Fruit fly (Drosophila melanogaster): ENCODE measurements around the gene CG3699.

CG3699 gene

DNA sequence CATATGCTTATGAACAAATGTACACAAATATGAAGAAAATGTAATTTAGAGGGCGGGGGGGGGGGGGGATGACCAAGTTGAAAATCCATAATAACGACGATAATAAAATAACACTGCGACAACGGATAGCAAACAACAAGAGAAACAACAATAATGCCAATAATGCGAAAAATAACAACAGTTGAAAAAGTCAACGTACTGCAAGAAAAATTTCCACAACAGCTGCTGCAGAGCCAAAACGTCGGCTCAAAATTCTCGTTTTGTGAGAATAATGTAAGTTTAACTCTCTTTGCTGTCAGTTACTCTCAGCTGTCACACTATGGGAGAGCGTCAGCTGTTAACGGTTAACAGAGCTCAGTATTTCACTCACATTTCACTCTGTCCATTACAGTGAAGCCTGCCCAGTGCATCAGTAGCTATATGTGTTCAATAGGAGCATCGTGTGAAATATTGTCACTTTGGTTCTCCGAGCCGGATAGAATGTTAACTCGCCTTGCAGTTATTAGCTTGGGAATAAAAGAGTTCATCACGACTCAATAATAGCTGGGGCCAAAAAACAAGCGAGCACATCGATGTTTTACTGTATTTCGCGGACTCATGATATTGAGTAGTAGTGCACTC, 46.5 kb downstream of the CG3699 start (continued):
- TF ChIP-seq pros (GFP tag; optimal IDR thresholded peaks at IDR 0.05): no peak
- TF ChIP-seq toy (GFP tag; IDR thresholded peaks at IDR 0.05): no peak
- peak; percentile 30 for TF ChIP-seq B-H2 (GFP tag; optimal IDR thresholded peaks at IDR 0.05)
- no peak for TF ChIP-seq unc-4 (GFP tag; IDR thresholded peaks at IDR 0.05; ENCODE audit: partially characterized antibody)
- peak; percentile 83 for TF ChIP-seq sisA (GFP tag; IDR thresholded peaks at IDR 0.05)
- peak; percentile 78 for TF ChIP-seq shn (GFP tag; optimal IDR thresholded peaks at IDR 0.05)
- TF ChIP-seq CG12155 (GFP tag; optimal IDR thresholded peaks at IDR 0.05): peak; percentile 67
- TF ChIP-seq Ada2b (GFP tag; IDR thresholded peaks at IDR 0.05): peak; percentile 83
- peak; percentile 60 for TF ChIP-seq Six4 (GFP tag; optimal IDR thresholded peaks at IDR 0.05)
- peak; percentile 51 for TF ChIP-seq CG1233 (GFP tag; optimal IDR thresholded peaks at IDR 0.05)
- peak; percentile 33; the same call in 1 of the 2 replicates for TF ChIP-seq Adf1 (GFP tag; IDR thresholded peaks at IDR 0.05)
- TF ChIP-seq dpn (GFP tag; optimal IDR thresholded peaks at IDR 0.05): peak; percentile 75 to 91
- peak; percentile 81 for TF ChIP-seq CrebB (tag; optimal IDR thresholded peaks at IDR 0.05)

DNA sequence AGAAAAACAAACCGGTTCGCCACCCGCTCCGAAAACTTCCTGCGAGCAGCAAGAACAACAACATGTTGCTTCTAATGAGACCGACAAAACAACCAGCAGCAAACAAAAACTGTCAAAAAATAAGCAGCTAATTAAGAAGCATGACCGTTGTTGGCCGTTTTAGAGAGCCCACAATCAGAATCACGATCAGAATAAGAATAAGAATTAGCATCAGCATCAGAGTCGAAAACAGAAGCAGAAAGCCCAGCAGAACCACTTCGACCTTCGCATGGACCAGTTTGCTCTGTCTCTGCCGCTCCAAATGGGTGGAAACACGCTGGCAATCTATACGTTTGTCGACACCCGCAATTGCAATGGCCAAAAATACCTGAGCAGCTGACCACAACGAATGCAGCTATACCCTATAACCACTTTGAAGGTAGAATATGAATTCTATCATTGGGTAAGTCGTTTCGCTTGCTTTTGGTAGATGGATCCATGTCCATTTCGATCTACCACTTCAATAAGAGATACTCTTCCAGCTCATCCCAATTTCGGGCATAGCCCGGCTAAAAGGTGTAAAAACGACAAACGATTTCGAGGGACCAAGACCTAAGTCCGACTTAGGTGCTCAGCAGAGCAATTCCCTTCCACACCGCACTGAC, 47.8 kb downstream of the CG3699 start:
- no peak for TF ChIP-seq Doc3 (GFP tag; IDR thresholded peaks at IDR 0.05; ENCODE audit: partially characterized antibody)
- 0 out of 2 replicates have a peak, but pooled peaks have one; percentile 21 for TF ChIP-seq Drgx (GFP tag; IDR thresholded peaks at IDR 0.05)
- TF ChIP-seq abd-A (tag; optimal IDR thresholded peaks at IDR 0.05): peak; percentile 15
- 0 out of 4 replicates have a peak, but pooled peaks have one; percentile 74 for TF ChIP-seq chinmo (GFP tag; IDR thresholded peaks at IDR 0.05; ENCODE audit: partially characterized antibody)
- TF ChIP-seq tin (GFP tag; optimal IDR thresholded peaks at IDR 0.05): no peak
- TF ChIP-seq Mad (GFP tag; optimal IDR thresholded peaks at IDR 0.05): no peak
- TF ChIP-seq Vsx1 (GFP tag; optimal IDR thresholded peaks at IDR 0.05): peak; percentile 57
- TF ChIP-seq CG10654 (GFP tag; optimal IDR thresholded peaks at IDR 0.05): no peak
- TF ChIP-seq twi (tag; optimal IDR thresholded peaks at IDR 0.05): no peak
- no peak for TF ChIP-seq HmgD (GFP tag; optimal IDR thresholded peaks at IDR 0.05)
- no peak for TF ChIP-seq CG11085 (GFP tag; IDR thresholded peaks at IDR 0.05)
- no peak for TF ChIP-seq slp2 (GFP tag; optimal IDR thresholded peaks at IDR 0.05)
- no peak for TF ChIP-seq eve (GFP tag; optimal IDR thresholded peaks at IDR 0.05)
- TF ChIP-seq Aef1 (GFP tag; IDR thresholded peaks at IDR 0.05): no peak
- TF ChIP-seq Nf-YA (GFP tag; IDR thresholded peaks at IDR 0.05): no peak
- TF ChIP-seq D19A (tag; optimal IDR thresholded peaks at IDR 0.05): peak; percentile 55
- TF ChIP-seq Hmr (GFP tag; optimal IDR thresholded peaks at IDR 0.05): no peak
- peak; percentile 11 for TF ChIP-seq CG12769 (tag; optimal IDR thresholded peaks at IDR 0.05)

- TF ChIP-seq CG9817 (tag; optimal IDR thresholded peaks at IDR 0.05) (no peak), crol (GFP tag; IDR thresholded peaks at IDR 0.05) (peak; percentile 63; the same call in 1 of the 2 replicates), z (GFP tag; IDR thresholded peaks at IDR 0.05) (peak; percentile 79), CG17802 (tag; optimal IDR thresholded peaks at IDR 0.05) (peak; percentile 95), CG12769 (tag; optimal IDR thresholded peaks at IDR 0.05) (no peak), kni (GFP tag; optimal IDR thresholded peaks at IDR 0.05) (peak; percentile 64), CG10543 (GFP tag; optimal IDR thresholded peaks at IDR 0.05) (no peak), nom (GFP tag; optimal IDR thresholded peaks at IDR 0.05) (peak; percentile 20), vvl (GFP tag; IDR thresholded peaks at IDR 0.05) (0 out of 2 replicates have a peak, but pooled peaks have one; percentile 16), sd (tag; optimal IDR thresholded peaks at IDR 0.05) (peak; percentile 2)
These were observed 48.9 kb downstream of the CG3699 start for dm6 chrX:898367-898766.

All from whole organism, embryonic.